Worm (Caenorhabditis elegans) whole organism, midembryonic: ENCODE data around the gene nhr-21.

Experiments
- T22C8.4 ChIP-seq: fragments of 200-800 bp; sonication (Bioruptor generic); IDR thresholded peaks from 2 replicates; pipeline ENCODE4 v1.3.6; 2022; ENCODE audit warnings: missing genetic modification characterization, missing compliant biosample characterization
- cog-1 ChIP-seq: sonication (generic microtip); optimal IDR thresholded peaks from 2 replicates; lab custom pipeline; 2016; ENCODE audit warnings: missing genetic modification characterization, missing compliant biosample characterization
- flt-1 ChIP-seq: fragments of 200-800 bp; sonication (Bioruptor generic); IDR thresholded peaks from 2 replicates; pipeline ENCODE4 v1.3.6; 2022; ENCODE audit warnings: missing genetic modification characterization, missing compliant biosample characterization
- klf-2 ChIP-seq: fragments of 200-800 bp; sonication (Bioruptor generic); conservative IDR thresholded peaks from 2 replicates; pipeline ENCODE4 v1.3.6; 2022; ENCODE audit warnings: missing genetic modification reagents, missing genetic modification characterization, missing compliant biosample characterization
- med-1 ChIP-seq: sonication (generic microtip); optimal IDR thresholded peaks from 2 replicates; lab custom pipeline; 2017; ENCODE audit warnings: missing genetic modification characterization, mild to moderate bottlenecking, missing compliant biosample characterization, antibody characterized with exemption, missing genetic modification reagents; ENCODE audit not compliant: insufficient read depth
- ref-1 ChIP-seq: fragments of 200-800 bp; sonication (Bioruptor generic); conservative IDR thresholded peaks from 2 replicates; pipeline ENCODE4 v1.3.6; 2022; ENCODE audit warnings: missing genetic modification reagents, missing genetic modification characterization, missing compliant biosample characterization
- tab-1 ChIP-seq: fragments of 200-800 bp; sonication (Bioruptor generic); IDR thresholded peaks from 2 replicates; pipeline ENCODE4 v1.3.6; 2022; ENCODE audit warnings: missing genetic modification characterization, missing compliant biosample characterization
- ztf-23 ChIP-seq: fragments of 200-800 bp; sonication (Bioruptor generic); IDR thresholded peaks from 2 replicates; pipeline ENCODE4 v1.3.6; 2022; ENCODE audit warnings: missing genetic modification reagents, missing genetic modification characterization, missing compliant biosample characterization
- ztf-29 ChIP-seq: fragments of 200-800 bp; sonication (Bioruptor generic); IDR thresholded peaks from 2 replicates; pipeline ENCODE4 v1.3.6; 2022; ENCODE audit warnings: missing genetic modification reagents, missing genetic modification characterization, missing compliant biosample characterization

The nhr-21 gene

DNA sequence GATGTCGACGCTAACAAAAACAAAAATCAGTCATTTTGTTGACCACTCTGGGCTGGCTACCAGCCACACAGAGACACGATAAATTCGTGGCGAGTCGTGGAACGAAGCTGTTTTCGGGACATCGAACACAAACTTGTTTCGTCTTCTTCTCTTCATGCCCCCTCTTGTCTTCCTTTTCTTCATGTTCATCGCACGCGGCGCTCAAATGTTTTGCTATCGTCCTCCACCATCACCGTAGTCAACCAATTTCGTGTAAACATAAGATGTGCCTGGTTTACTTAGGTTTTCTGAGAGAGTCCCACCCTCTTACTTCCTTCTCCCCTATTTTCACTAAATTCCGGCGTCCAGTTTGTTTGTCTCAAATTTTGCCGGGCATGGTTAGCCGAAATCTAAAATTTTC is 51.3 kb downstream of the nhr-21 start:
- TF ChIP-seq cog-1 = no peak
- TF ChIP-seq flt-1 (GFP tag; lab: Robert Waterston, UW) = no peak
- TF ChIP-seq tab-1 (GFP tag; lab: Robert Waterston, UW) = no peak
- TF ChIP-seq T22C8.4 (GFP tag; lab: Robert Waterston, UW) = no peak
- TF ChIP-seq ref-1 = no peak
- TF ChIP-seq ztf-29 (GFP tag; lab: Robert Waterston, UW) = no peak
- no peak for TF ChIP-seq med-1 (GFP tag; lab: Kevin White, UChicago)
- no peak for TF ChIP-seq ztf-23
- no peak for TF ChIP-seq klf-2

DNA sequence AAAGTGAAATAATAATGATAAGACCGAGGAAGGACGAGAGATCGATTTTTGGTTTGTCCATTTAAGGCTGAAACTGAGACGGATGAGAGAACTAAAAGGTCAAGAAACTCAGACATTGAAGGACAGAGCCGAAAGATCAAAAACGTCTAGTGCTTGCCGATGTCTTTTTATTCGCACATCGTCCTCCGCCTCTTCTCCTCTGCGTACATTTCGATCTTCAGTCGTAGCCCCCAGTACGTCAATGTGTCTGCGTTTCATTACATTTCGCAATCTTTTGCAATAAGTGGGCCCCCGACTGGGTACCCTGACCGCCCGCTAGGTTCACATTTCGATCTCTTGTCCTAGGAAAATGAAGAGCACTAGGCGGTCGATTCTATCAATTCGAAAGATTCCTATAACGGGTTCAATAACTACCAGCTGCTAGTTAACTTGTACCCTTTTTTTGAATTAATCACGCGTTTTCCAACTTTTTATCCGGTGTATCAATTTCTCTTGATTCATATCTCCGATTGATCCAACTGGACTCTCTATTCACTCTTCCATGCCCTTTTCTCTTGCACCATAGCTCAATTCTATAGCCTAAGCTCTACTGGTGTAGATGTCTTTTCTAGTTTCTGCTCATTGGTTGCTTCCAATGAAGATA is 53.1 kb downstream of the nhr-21 start:
- no peak for TF ChIP-seq T22C8.4 (GFP tag; lab: Robert Waterston, UW)
- TF ChIP-seq cog-1 = no peak
- TF ChIP-seq ref-1 = no peak
- TF ChIP-seq flt-1 (GFP tag; lab: Robert Waterston, UW) = no peak
- TF ChIP-seq tab-1 (GFP tag; lab: Robert Waterston, UW) = no peak
- TF ChIP-seq klf-2 = no peak
- TF ChIP-seq ztf-23 = no peak
- no peak for TF ChIP-seq ztf-29 (GFP tag; lab: Robert Waterston, UW)
- TF ChIP-seq med-1 (GFP tag; lab: Kevin White, UChicago) = no peak

DNA sequence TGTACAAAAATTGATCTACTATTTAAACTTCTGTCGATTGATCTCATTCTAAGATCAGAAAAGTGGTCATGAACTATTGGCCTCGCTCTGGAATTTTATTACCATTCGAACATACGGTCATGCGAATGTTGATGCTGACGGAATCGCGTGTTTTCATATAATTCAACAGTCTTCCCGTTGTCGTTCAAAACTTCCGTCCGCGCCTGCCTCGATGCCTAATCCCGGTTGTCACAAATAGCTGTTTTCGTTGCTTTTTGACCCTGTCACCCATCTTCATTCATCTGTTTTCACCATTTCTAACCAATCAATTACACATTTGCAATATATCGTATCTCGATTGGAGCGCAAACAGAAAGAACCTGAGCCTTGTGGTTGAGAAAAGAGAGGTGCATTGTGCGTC is 54.4 kb downstream of the nhr-21 start:
- TF ChIP-seq flt-1 (GFP tag; lab: Robert Waterston, UW) (no peak), T22C8.4 (GFP tag; lab: Robert Waterston, UW) (no peak)

DNA sequence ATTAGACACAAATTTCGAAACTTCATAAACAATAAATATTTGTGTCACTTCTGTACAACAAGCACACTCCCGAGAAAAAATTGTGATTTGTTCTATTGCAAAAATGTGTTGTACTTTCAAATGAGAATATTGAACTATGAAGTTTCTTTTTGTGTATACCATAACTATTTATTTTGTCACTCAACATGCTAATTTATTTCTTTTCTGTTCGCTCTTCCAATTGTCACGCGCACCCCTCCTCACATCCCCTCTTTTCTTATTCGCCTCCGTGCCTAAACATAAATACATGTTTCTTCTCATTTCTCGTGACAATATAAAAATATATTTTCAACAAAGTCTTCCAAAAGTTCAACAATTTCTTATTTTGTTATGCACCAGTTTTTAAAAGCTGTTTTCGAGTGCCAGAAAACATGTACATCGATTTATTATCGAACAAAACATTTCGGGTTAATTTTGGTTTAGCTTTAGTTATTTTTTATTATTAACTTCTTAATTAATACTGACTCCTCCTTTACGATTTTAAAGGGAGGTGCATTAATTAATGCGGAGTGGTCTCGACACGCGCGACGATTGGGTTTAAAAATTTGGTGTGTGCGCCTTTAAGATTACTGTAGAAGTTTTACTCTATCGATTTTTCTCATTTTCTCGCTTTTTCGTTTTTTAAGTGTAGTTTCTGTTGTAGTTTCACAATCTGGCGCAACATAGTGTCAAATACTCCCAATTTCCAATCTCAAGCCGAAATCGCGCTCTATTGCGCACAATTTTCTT is 55.1 kb downstream of the nhr-21 start:
- TF ChIP-seq med-1 (GFP tag; lab: Kevin White, UChicago) (no peak), ztf-29 (GFP tag; lab: Robert Waterston, UW) (no peak), flt-1 (GFP tag; lab: Robert Waterston, UW) (no peak), T22C8.4 (GFP tag; lab: Robert Waterston, UW) (no peak), tab-1 (GFP tag; lab: Robert Waterston, UW) (no peak), ztf-23 (no peak), ref-1 (no peak), klf-2 (no peak), cog-1 (no peak)

DNA sequence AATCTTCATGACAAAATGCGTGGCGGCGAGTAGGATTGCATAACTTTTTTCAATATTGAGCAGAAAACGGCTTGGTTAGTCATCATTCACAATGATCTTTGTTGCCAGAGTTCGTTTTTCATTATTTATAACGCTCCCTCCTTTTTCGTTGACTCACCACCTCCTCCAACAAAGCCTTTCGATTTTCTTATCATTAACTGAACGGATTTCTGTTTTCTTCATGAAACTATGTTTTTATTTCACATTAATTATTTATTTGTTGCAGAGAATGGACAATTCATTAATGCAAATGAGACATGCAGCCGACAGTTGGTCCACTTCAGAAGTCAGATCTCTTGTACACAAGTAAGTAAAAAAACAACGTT is 55.6 kb downstream of the nhr-21 start, which contains the start of gene bath-44:
bath-44 (plus strand) TSS at position 266 of the 365 bp plus-strand sequence.
- no peak for TF ChIP-seq ztf-29 (GFP tag; lab: Robert Waterston, UW)

DNA sequence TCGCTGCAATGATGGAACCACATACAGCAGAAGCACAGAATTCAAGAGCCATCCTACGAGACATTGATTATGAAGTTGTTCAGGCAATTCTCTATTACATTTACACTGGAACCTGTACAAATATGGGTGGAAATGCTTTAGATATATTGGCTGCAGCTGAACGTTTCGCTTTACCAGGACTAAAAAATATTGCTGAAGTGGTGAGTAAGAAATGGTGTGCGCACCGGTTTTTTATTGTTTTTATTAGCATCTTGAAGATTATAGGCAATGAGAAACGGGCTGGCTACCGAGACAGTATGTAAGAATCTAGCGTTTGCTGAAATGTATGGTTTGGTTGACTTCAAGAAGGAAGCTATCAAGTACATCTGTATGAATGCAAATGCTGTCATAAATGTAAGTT is 57.1 kb downstream of the nhr-21 start:
- TF ChIP-seq T22C8.4 (GFP tag; lab: Robert Waterston, UW) (no peak), ztf-29 (GFP tag; lab: Robert Waterston, UW) (no peak), tab-1 (GFP tag; lab: Robert Waterston, UW) (no peak), klf-2 (no peak), ztf-23 (no peak), cog-1 (no peak), ref-1 (no peak)

DNA sequence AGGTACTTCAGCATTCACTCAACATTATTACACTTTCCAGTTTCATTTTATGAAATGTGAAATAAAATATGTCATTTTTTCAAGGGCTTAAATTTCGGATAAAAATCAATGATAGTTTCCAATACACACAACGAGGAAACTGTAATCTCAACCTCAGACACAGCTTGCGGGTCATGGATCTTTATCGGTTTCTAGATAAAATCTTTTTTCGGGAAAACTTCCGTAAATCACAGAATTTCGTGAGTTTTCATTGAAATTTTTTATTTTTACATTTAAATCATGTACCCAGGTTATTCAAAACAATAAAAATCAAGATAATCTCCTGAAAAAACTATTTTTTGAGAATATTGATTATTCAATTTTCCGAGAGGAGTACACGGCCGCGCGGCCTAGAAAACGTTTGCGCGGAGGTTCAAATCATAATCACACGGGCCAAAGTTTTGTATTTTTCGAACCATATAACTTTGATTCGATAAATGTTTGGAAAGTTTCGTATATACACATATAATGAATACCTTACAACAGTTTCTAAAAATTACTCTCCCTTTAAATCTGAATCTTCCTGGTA is 58.3 kb downstream of the nhr-21 start:
- no peak for TF ChIP-seq cog-1
- no peak for TF ChIP-seq flt-1 (GFP tag; lab: Robert Waterston, UW)
- no peak for TF ChIP-seq T22C8.4 (GFP tag; lab: Robert Waterston, UW)
- no peak for TF ChIP-seq ztf-23
- TF ChIP-seq ztf-29 (GFP tag; lab: Robert Waterston, UW) = no peak
- TF ChIP-seq tab-1 (GFP tag; lab: Robert Waterston, UW) = no peak
- no peak for TF ChIP-seq klf-2
- TF ChIP-seq med-1 (GFP tag; lab: Kevin White, UChicago) = no peak
- TF ChIP-seq ref-1 = no peak

DNA sequence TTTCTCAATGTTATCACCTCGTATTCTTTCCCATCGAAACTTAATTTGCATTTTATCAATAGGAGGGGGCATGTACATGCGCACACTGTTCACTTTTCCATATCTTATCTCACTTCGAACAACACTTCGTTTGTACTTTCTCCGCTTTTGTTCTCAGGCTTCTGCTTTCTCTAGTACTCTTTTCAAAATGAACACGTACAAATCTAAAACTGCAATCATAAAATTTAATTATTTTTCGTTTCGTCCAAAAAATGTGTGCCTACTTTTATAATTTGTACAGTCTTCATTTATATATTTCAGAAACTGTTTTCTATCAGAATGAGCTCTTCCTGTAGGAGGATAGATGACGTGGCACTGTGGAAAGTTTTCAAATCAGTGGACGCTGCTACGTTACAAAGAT is 59.7 kb downstream of the nhr-21 start, which contains the start of gene C07D10.1:
C07D10.1 (plus strand) TSS at position 301 of the 400 bp plus-strand sequence.
- TF ChIP-seq cog-1 (no peak), med-1 (GFP tag; lab: Kevin White, UChicago) (no peak), ztf-29 (GFP tag; lab: Robert Waterston, UW) (no peak), ref-1 (no peak), klf-2 (no peak), flt-1 (GFP tag; lab: Robert Waterston, UW) (no peak), ztf-23 (no peak), T22C8.4 (GFP tag; lab: Robert Waterston, UW) (no peak), tab-1 (GFP tag; lab: Robert Waterston, UW) (no peak)
